Worm (Caenorhabditis elegans): ENCODE data around the gene csn-4.

The csn-4 gene

DNA sequence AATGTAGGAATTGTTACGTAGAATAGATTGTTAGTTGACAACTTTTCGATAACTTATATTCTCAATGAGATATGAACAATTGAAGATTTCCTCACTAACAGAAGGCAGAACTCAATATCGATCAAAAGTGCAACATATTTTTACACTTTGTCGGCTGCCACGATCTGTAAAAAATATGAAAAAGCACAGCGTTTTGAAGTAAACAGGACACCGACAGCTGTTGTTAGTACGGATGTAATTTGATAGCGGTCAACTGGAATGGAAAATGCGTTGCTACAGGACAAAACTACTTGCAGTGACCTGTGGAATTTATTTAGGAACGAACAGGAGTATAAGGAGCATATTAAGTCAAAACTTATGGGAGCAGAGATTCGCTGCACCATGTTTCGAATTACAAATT, 19.2 kb upstream of the csn-4 start:
- no peak for TF ChIP-seq nhr-42 (GFP tag; IDR thresholded peaks at IDR 0.05)

DNA sequence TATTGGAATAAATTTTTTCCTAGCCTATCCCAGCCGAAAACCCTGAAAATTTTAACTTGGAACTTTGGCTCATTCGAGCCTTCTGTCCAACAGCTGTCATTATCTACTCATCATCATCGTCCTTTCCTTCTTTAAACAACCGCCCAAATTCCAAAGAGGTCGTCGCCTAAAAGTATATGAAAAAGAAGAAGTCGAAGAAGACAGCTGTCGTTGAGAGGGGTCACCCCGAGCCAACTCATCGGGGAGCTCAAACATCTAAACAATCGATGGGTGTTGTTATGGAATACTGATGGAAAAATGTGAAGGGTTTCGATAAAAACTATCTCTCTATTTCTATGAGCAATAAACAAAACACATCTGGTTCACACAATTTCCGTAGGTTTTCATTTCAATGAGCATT, 18.3 kb upstream of the csn-4 start:
- TF ChIP-seq egl-27 (tag; optimal IDR thresholded peaks at IDR 0.05) = no peak
- peak in 1 of 2 experiments; percentile 56 for TF ChIP-seq daf-16 (GFP tag; optimal IDR thresholded peaks at IDR 0.05)
- TF ChIP-seq daf-16 (tag; optimal IDR thresholded peaks at IDR 0.05) = no peak

DNA sequence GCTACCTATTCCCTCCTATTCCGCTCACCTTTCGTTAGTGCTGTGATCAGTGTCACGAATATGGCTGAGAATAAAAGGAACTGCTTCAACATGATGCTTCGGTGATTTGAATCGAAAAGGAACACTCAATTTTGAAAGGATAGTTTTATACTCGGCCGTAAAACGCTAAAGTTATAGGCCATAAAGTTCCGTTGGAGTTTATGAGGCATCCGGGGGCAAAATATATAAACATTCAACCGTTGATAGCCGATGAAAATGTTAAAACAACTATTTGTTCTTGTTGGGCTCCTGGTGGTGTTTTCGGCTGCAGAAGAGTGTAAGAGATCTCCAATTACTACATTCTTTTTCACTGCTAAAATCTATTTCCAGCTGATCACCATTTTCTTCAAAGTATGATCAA, 17.7 kb upstream of the csn-4 start, which contains the start of the genes C44B12.9 and C44B12.3:
C44B12.9 (minus strand) TSS at position 101 of the 400 bp plus-strand sequence.
C44B12.3 (plus strand) TSS at position 249 of the 400 bp plus-strand sequence.
- TF ChIP-seq D1046.2 (GFP tag; IDR thresholded peaks at IDR 0.05) = no peak
- TF ChIP-seq hlh-30 (tag; optimal IDR thresholded peaks at IDR 0.05; ENCODE audit: insufficient read depth) = no peak
- TF ChIP-seq ztf-7 (tag; optimal IDR thresholded peaks at IDR 0.05) = no peak
- no peak for TF ChIP-seq nhr-6 (tag; optimal IDR thresholded peaks at IDR 0.05)
- TF ChIP-seq nhr-11 (tag; optimal IDR thresholded peaks at IDR 0.05) = no peak
- TF ChIP-seq ama-1 (optimal IDR thresholded peaks at IDR 0.05) = no peak
- no peak for TF ChIP-seq T20F7.1 (GFP tag; optimal IDR thresholded peaks at IDR 0.05)
- no peak for TF ChIP-seq hmg-1.1 (GFP tag; IDR thresholded peaks at IDR 0.05)
- no peak for TF ChIP-seq F49E8.2 (tag; optimal IDR thresholded peaks at IDR 0.05; ENCODE audit: borderline replicate concordance)
- no peak for TF ChIP-seq egl-43 (GFP tag; IDR thresholded peaks at IDR 0.05)
- no peak for TF ChIP-seq egl-27 (tag; optimal IDR thresholded peaks at IDR 0.05)
- no peak for TF ChIP-seq Y5F2A.4 (GFP tag; optimal IDR thresholded peaks at IDR 0.05)
- no peak for TF ChIP-seq tag-97 (GFP tag; IDR thresholded peaks at IDR 0.05)
- no peak for TF ChIP-seq lir-3 (tag; optimal IDR thresholded peaks at IDR 0.05)
- no peak for TF ChIP-seq ceh-62 (tag; optimal IDR thresholded peaks at IDR 0.05)

DNA sequence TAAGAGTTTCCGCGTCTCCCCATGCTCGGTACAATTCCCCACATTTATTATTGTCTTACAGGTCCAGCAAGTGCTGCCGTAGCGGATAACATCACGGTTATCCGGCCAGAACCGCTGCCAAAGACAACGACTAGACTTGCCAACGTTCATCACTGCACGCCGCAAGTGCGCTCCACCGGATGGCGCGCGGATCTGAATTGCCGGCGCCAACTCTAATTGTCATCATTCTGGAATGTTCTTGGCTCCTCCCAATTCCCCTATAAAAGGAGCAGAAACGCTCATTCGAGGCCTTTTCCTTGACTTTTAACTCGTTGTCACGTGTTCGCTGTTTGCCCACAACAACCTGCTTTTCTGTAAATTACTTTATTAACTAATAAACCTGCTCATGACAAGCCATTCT, 17.2 kb upstream of the csn-4 start:
- peak; percentile 55 for TF ChIP-seq lin-38 (GFP tag; IDR thresholded peaks at IDR 0.05)
- peak; percentile 22; the same call in 1 of the 2 replicates for TF ChIP-seq set-16 (GFP tag; IDR thresholded peaks at IDR 0.05)

DNA sequence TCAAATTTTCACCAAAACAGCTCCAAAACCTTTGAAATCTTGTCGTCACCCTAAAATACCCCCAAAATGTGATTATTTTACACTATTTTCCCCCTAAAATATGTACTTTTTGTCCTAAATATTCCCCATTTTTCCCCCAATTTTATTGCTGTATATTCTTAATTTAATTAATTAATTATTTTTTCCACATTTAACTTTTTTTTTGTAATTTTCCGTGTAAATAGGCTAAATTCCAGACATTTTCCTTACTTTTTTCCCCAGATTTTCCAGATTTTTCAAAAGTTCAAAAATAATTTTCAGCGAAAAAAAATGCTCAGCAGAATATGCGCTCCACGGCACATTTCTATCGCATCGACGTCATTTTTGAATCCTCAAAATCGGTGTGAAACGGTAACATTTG, 10.3 kb upstream of the csn-4 start, which contains the start of gene cox-18:
cox-18 (plus strand) TSS at position 301 of the 400 bp plus-strand sequence.
- TF ChIP-seq zag-1 (tag; optimal IDR thresholded peaks at IDR 0.05) (no peak), daf-16 (GFP tag; optimal IDR thresholded peaks at IDR 0.05) (no peak), daf-16 (tag; optimal IDR thresholded peaks at IDR 0.05) (no peak), unc-62 (GFP tag; optimal IDR thresholded peaks at IDR 0.05 in 1 of 2) (no peak), unc-62 (tag; optimal IDR thresholded peaks at IDR 0.05) (no peak), ama-1 (optimal IDR thresholded peaks at IDR 0.05) (no peak), lin-13 (GFP tag; optimal IDR thresholded peaks at IDR 0.05) (no peak), duxl-1 (tag; optimal IDR thresholded peaks at IDR 0.05; ENCODE audit: poor library complexity) (no peak), lir-3 (tag; optimal IDR thresholded peaks at IDR 0.05) (no peak), attf-4 (tag; optimal IDR thresholded peaks at IDR 0.05) (no peak), tag-97 (GFP tag; IDR thresholded peaks at IDR 0.05) (no peak), Y75B8A.6 (GFP tag; IDR thresholded peaks at IDR 0.05) (no peak), nhr-111 (GFP tag; optimal IDR thresholded peaks at IDR 0.05) (no peak), zfp-2 (tag; optimal IDR thresholded peaks at IDR 0.05) (no peak), ceh-44 (GFP tag; IDR thresholded peaks at IDR 0.05) (no peak), ceh-82 (tag; optimal IDR thresholded peaks at IDR 0.05) (no peak), php-3 (GFP tag; IDR thresholded peaks at IDR 0.05) (no peak), daf-19 (GFP tag; conservative IDR thresholded peaks at IDR 0.05) (no peak), jun-1 (tag; optimal IDR thresholded peaks at IDR 0.05) (no peak), skn-1 (tag; optimal IDR thresholded peaks at IDR 0.05) (no peak), gei-8 (GFP tag; optimal IDR thresholded peaks at IDR 0.05) (no peak), hmg-1.1 (GFP tag; IDR thresholded peaks at IDR 0.05) (no peak)
